Worm (Caenorhabditis elegans) whole organism, mixed stage, embryonic: ENCODE data around the gene rfc-4.

Experiments
- M03D4.4 ChIP-seq: sonication (generic microtip); optimal IDR thresholded peaks from 2 replicates; lab custom pipeline; 2017; ENCODE audit warnings: mild to moderate bottlenecking, missing genetic modification characterization, missing compliant biosample characterization
- bed-3 ChIP-seq: fragments of 200-800 bp; sonication (Bioruptor generic); optimal IDR thresholded peaks from 3 replicates; lab custom pipeline; 2018; ENCODE audit warnings: mild to moderate bottlenecking, missing genetic modification characterization, moderate library complexity, missing compliant biosample characterization
- blmp-1 ChIP-seq: fragments of 150-350 bp; optimal IDR thresholded peaks from 2 replicates; lab custom pipeline; 2014; ENCODE audit warnings: missing biosample characterization, missing genetic modification characterization
- ceh-39 ChIP-seq: fragments of 150-350 bp; optimal IDR thresholded peaks from 2 replicates; lab custom pipeline; 2014; ENCODE audit warnings: missing biosample characterization, missing genetic modification characterization
- ceh-83 ChIP-seq: fragments of 200-800 bp; sonication (Bioruptor generic); optimal IDR thresholded peaks from 2 replicates; lab custom pipeline; 2018; ENCODE audit warnings: mild to moderate bottlenecking, missing genetic modification characterization, missing compliant biosample characterization
- ces-1 ChIP-seq: fragments of 150-350 bp; optimal IDR thresholded peaks from 2 replicates; lab custom pipeline; 2014; ENCODE audit warnings: missing biosample characterization, missing genetic modification reagents, missing genetic modification characterization
- cnd-1 ChIP-seq: fragments of 200-800 bp; sonication (Bioruptor generic); optimal IDR thresholded peaks from 2 replicates; lab custom pipeline; 2018; ENCODE audit warnings: mild to moderate bottlenecking, missing genetic modification characterization, missing compliant biosample characterization
- drap-1 ChIP-seq: fragments of 200-800 bp; sonication (Bioruptor generic); optimal IDR thresholded peaks from 3 replicates; lab custom pipeline; 2018; ENCODE audit warnings: mild to moderate bottlenecking, missing genetic modification characterization, missing compliant biosample characterization
- elt-1 ChIP-seq: sonication (generic microtip); optimal IDR thresholded peaks from 2 replicates; lab custom pipeline; 2017; ENCODE audit warnings: missing genetic modification characterization, mild to moderate bottlenecking, missing compliant biosample characterization, antibody characterized with exemption, moderate library complexity, borderline replicate concordance; ENCODE audit not compliant: insufficient read depth
- flh-1 ChIP-seq: fragments of 200-800 bp; sonication (Bioruptor generic); optimal IDR thresholded peaks from 2 replicates; lab custom pipeline; 2018; ENCODE audit warnings: mild to moderate bottlenecking, missing genetic modification characterization, moderate library complexity, missing compliant biosample characterization
- ham-2 ChIP-seq: fragments of 200-800 bp; sonication (Bioruptor generic); optimal IDR thresholded peaks from 2 replicates; lab custom pipeline; 2018; ENCODE audit warnings: mild to moderate bottlenecking, missing genetic modification characterization, missing compliant biosample characterization
- hlh-1 ChIP-seq: fragments of 150-350 bp; optimal IDR thresholded peaks from 2 replicates; lab custom pipeline; 2014; ENCODE audit warnings: missing biosample characterization, missing genetic modification reagents, missing genetic modification characterization
- lin-13 ChIP-seq: fragments of 150-350 bp; optimal IDR thresholded peaks from 2 replicates; lab custom pipeline; 2014; ENCODE audit warnings: missing biosample characterization, missing genetic modification characterization
- lin-32 ChIP-seq: fragments of 200-800 bp; sonication (Bioruptor generic); optimal IDR thresholded peaks from 2 replicates; lab custom pipeline; 2018; ENCODE audit warnings: mild to moderate bottlenecking, missing genetic modification characterization, missing compliant biosample characterization
- lsy-2 ChIP-seq: fragments of 150-350 bp; optimal IDR thresholded peaks from 2 replicates; lab custom pipeline; 2014; ENCODE audit warnings: missing biosample characterization, missing genetic modification characterization
- mab-5 ChIP-seq: fragments of 150-350 bp; optimal IDR thresholded peaks from 2 replicates; lab custom pipeline; 2014; ENCODE audit warnings: missing biosample characterization, missing genetic modification characterization
- mep-1 ChIP-seq: fragments of 150-350 bp; optimal IDR thresholded peaks from 2 replicates; lab custom pipeline; 2017; ENCODE audit warnings: missing biosample characterization, missing genetic modification reagents, missing genetic modification characterization, inconsistent platforms
- mls-2 ChIP-seq: sonication (generic microtip); optimal IDR thresholded peaks from 2 replicates; lab custom pipeline; 2016; ENCODE audit warnings: mild to moderate bottlenecking, missing genetic modification characterization, moderate library complexity, missing compliant biosample characterization
- nhr-12 ChIP-seq: fragments of 150-350 bp; optimal IDR thresholded peaks from 2 replicates; lab custom pipeline; 2014; ENCODE audit warnings: missing biosample characterization, missing genetic modification characterization
- nhr-2 ChIP-seq: fragments of 150-350 bp; optimal IDR thresholded peaks from 2 replicates; lab custom pipeline; 2014; ENCODE audit warnings: missing biosample characterization, missing genetic modification characterization
- nhr-28 ChIP-seq: fragments of 150-350 bp; optimal IDR thresholded peaks from 2 replicates; lab custom pipeline; 2014; ENCODE audit warnings: missing biosample characterization, missing genetic modification characterization
- nhr-76 ChIP-seq: sonication (generic microtip); optimal IDR thresholded peaks from 2 replicates; lab custom pipeline; 2017; ENCODE audit warnings: missing biosample characterization, missing genetic modification characterization
- sem-2 ChIP-seq: fragments of 200-800 bp; sonication (Bioruptor generic); optimal IDR thresholded peaks from 2 replicates; lab custom pipeline; 2018; ENCODE audit warnings: mild to moderate bottlenecking, missing genetic modification characterization, missing compliant biosample characterization
- snpc-4 ChIP-seq: fragments of 150-350 bp; optimal IDR thresholded peaks from 2 replicates; lab custom pipeline; 2014; ENCODE audit warnings: missing biosample characterization, missing genetic modification characterization
- sptf-1 ChIP-seq: sonication (generic microtip); optimal IDR thresholded peaks from 2 replicates; lab custom pipeline; 2017; ENCODE audit warnings: mild to moderate bottlenecking, missing genetic modification characterization, moderate library complexity, missing compliant biosample characterization
- tbx-8 ChIP-seq: fragments of 200-800 bp; sonication (Bioruptor generic); optimal IDR thresholded peaks from 2 replicates; lab custom pipeline; 2018; ENCODE audit warnings: mild to moderate bottlenecking, missing genetic modification characterization, moderate library complexity, missing compliant biosample characterization
- unc-120 ChIP-seq: sonication (generic microtip); optimal IDR thresholded peaks from 2 replicates; lab custom pipeline; 2017; ENCODE audit warnings: missing genetic modification characterization, missing compliant biosample characterization; ENCODE audit not compliant: poor library complexity, severe bottlenecking
- unc-39 ChIP-seq: fragments of 150-350 bp; optimal IDR thresholded peaks from 2 replicates; lab custom pipeline; 2014; ENCODE audit warnings: missing biosample characterization, missing genetic modification characterization
- unc-62 ChIP-seq: fragments of 150-350 bp; optimal IDR thresholded peaks from 2 replicates; lab custom pipeline; 2014; ENCODE audit warnings: missing biosample characterization, missing genetic modification reagents, missing genetic modification characterization
- zip-8 ChIP-seq: fragments of 150-350 bp; optimal IDR thresholded peaks from 2 replicates; lab custom pipeline; 2014; ENCODE audit warnings: missing biosample characterization, missing genetic modification characterization
- ztf-11 ChIP-seq: fragments of 150-350 bp; optimal IDR thresholded peaks from 2 replicates; lab custom pipeline; 2014; ENCODE audit warnings: missing biosample characterization, missing genetic modification characterization

rfc-4 gene

ce11 chrIII:6974952-6975351, 2.9 kb downstream of the rfc-4 start:
- TF ChIP-seq sptf-1 (no peak), zip-8 (tag; lab: Kevin White, UChicago) (peak; percentile 91)

- TF ChIP-seq unc-39 (tag; lab: Kevin White, UChicago) = peak; percentile 2
- peak; percentile 30 for TF ChIP-seq ztf-11
- TF ChIP-seq nhr-2 (tag; lab: Kevin White, UChicago) = peak; percentile 88
- peak; percentile 3 for TF ChIP-seq tbx-8
- peak; percentile 55 for TF ChIP-seq mls-2 (tag; lab: Kevin White, UChicago)
- no peak for TF ChIP-seq nhr-28 (tag; lab: Kevin White, UChicago)
- TF ChIP-seq lin-32 (GFP tag; lab: Kevin White, UChicago) = peak; percentile 81
- peak; percentile 53 for TF ChIP-seq sptf-1
- peak; percentile 93 for TF ChIP-seq hlh-1 (tag; lab: Kevin White, UChicago)
- peak; percentile 74 for TF ChIP-seq ham-2 (GFP tag; lab: Kevin White, UChicago)
- TF ChIP-seq unc-62 = peak; percentile 100
- peak; percentile 22 for TF ChIP-seq elt-1 (tag; lab: Kevin White, UChicago)
- peak; percentile 95 for TF ChIP-seq cnd-1 (tag; lab: Kevin White, UChicago)
- TF ChIP-seq zip-8 (tag; lab: Kevin White, UChicago) = no peak
- peak; percentile 55 for TF ChIP-seq lsy-2 (tag; lab: Kevin White, UChicago)
- peak; percentile 66 for TF ChIP-seq ceh-39 (tag; lab: Kevin White, UChicago)
- TF ChIP-seq M03D4.4 (tag; lab: Kevin White, UChicago) = peak; percentile 53
- TF ChIP-seq mep-1 = peak; percentile 67
- no peak for TF ChIP-seq bed-3 (GFP tag; lab: Kevin White, UChicago)
- TF ChIP-seq mab-5 = no peak
- no peak for TF ChIP-seq ceh-83 (GFP tag; lab: Kevin White, UChicago)
- TF ChIP-seq lin-13 (tag; lab: Kevin White, UChicago) = peak; percentile 58
- TF ChIP-seq drap-1 (GFP tag; lab: Kevin White, UChicago) = peak; percentile 13
- TF ChIP-seq unc-120 (tag; lab: Kevin White, UChicago) = peak; percentile 76
- no peak for TF ChIP-seq sem-2 (GFP tag; lab: Kevin White, UChicago)
Measured at ce11 chrIII:6978875-6979274, 6.8 kb downstream of the rfc-4 start.

ce11 chrIII:6979584-6979983, 7.5 kb downstream of the rfc-4 start, which contains the start of gene ceh-20:
ceh-20 (plus strand) TSS chrIII:6979884.
- TF ChIP-seq lsy-2 (tag; lab: Kevin White, UChicago) = no peak
- TF ChIP-seq sem-2 (GFP tag; lab: Kevin White, UChicago) = no peak
- no peak for TF ChIP-seq zip-8 (tag; lab: Kevin White, UChicago)
- no peak for TF ChIP-seq nhr-28 (tag; lab: Kevin White, UChicago)
- TF ChIP-seq lin-13 (tag; lab: Kevin White, UChicago) = no peak
- TF ChIP-seq flh-1 (GFP tag; lab: Kevin White, UChicago) = no peak
- TF ChIP-seq mab-5 = no peak
- no peak for TF ChIP-seq unc-39 (tag; lab: Kevin White, UChicago)
- no peak for TF ChIP-seq ztf-11
- TF ChIP-seq nhr-12 (tag; lab: Kevin White, UChicago) = no peak
- TF ChIP-seq nhr-76 (tag; lab: Kevin White, UChicago) = no peak
- no peak for TF ChIP-seq ceh-39 (tag; lab: Kevin White, UChicago)
- TF ChIP-seq, all 35 proteins: peak for 0

ce11 chrIII:6981989-6982553, 10.0 kb downstream of the rfc-4 start, which contains the start of gene F31E3.6:
F31E3.6 (plus strand) TSS chrIII:6982081.
- peak; percentile 35 for TF ChIP-seq lsy-2 (tag; lab: Kevin White, UChicago)

- TF ChIP-seq nhr-2 (tag; lab: Kevin White, UChicago) = no peak
- TF ChIP-seq unc-62 = peak; percentile 50
- peak; percentile 52 for TF ChIP-seq hlh-1 (tag; lab: Kevin White, UChicago)
Measured at ce11 chrIII:6988060-6988459, 16.0 kb downstream of the rfc-4 start.

ce11 chrIII:6989201-6989600, 17.1 kb downstream of the rfc-4 start:
- no peak for TF ChIP-seq mls-2 (tag; lab: Kevin White, UChicago)
- no peak for TF ChIP-seq ces-1
- no peak for TF ChIP-seq unc-62
- TF ChIP-seq snpc-4 = no peak
- TF ChIP-seq blmp-1 (tag; lab: Kevin White, UChicago) = no peak
- TF ChIP-seq tbx-8 = no peak
- no peak for TF ChIP-seq nhr-12 (tag; lab: Kevin White, UChicago)
- no peak for TF ChIP-seq mab-5
- TF ChIP-seq nhr-2 (tag; lab: Kevin White, UChicago) = no peak
- no peak for TF ChIP-seq hlh-1 (tag; lab: Kevin White, UChicago)
- TF ChIP-seq unc-39 (tag; lab: Kevin White, UChicago) = no peak
- no peak for TF ChIP-seq drap-1 (GFP tag; lab: Kevin White, UChicago)
